Fruit fly (Drosophila melanogaster) whole organism, adult: Measurements from ENCODE around the gene Dyrk3.

Experiments
- CG11617 ChIP-seq: fragments of 200-800 bp; sonication (Bioruptor generic); optimal IDR thresholded peaks from 2 replicates; lab custom pipeline; 2017; ENCODE audit warnings: mild to moderate bottlenecking, missing biosample characterization, missing genetic modification reagents, missing genetic modification characterization
- CG12768 ChIP-seq: fragments of 200-800 bp; sonication (Bioruptor generic); optimal IDR thresholded peaks from 2 replicates; lab custom pipeline; 2017; ENCODE audit warnings: missing biosample characterization, missing genetic modification characterization, mild to moderate bottlenecking, moderate library complexity, missing genetic modification reagents
- CG33017 ChIP-seq: fragments of 200-800 bp; sonication (Bioruptor generic); optimal IDR thresholded peaks from 2 replicates; lab custom pipeline; 2018; ENCODE audit warnings: missing biosample characterization, mild to moderate bottlenecking, missing genetic modification characterization, moderate library complexity
- Clk ChIP-seq: fragments of 200-800 bp; sonication (Bioruptor generic); optimal IDR thresholded peaks from 2 replicates; lab custom pipeline; 2017; ENCODE audit warnings: missing biosample characterization, missing genetic modification characterization
- Mnt ChIP-seq: fragments of 200-800 bp; sonication (Bioruptor generic); optimal IDR thresholded peaks from 2 replicates; lab custom pipeline; 2016; ENCODE audit warnings: missing biosample characterization, mild to moderate bottlenecking, missing genetic modification characterization

DNA sequence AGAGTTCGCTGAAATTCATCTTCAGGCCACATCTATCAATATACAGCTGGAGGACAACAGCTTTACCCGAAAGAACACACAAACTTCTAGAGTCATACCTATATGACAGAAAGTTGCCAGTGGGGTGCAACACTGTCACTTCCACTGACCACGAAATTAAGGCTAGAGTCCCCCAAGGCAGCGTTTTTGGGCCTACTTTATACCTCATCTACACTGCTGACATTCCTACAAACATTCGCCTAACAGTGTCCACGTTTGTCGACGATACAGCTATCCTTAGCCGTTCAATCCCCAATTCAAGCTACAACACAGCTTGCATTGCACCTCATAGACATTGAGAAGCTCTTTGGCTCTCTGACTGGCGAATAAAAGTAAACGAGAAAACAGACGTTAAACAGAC is 29.9 kb upstream of the Dyrk3 start:
- no peak for TF ChIP-seq Mnt (GFP tag; lab: Kevin White, UChicago)
- TF ChIP-seq CG11617 (GFP tag; lab: Kevin White, UChicago): no peak
- no peak for TF ChIP-seq CG33017 (tag; lab: Kevin White, UChicago)
- no peak for TF ChIP-seq Clk (GFP tag; lab: Kevin White, UChicago)
- no peak for TF ChIP-seq CG12768 (GFP tag; lab: Kevin White, UChicago)
